Fruit fly (Drosophila melanogaster): Measurements from ENCODE around the gene CG7299.

CG7299 gene

dm6 chr2L:10665603-10666002 is 18.6 kb downstream of the CG7299 start (continued):
- peak; percentile 54 for TF ChIP-seq topi (GFP tag; optimal IDR thresholded peaks at IDR 0.05)
- peak; percentile 46 to 61 for TF ChIP-seq salr (GFP tag; optimal IDR thresholded peaks at IDR 0.05)
- peak; percentile 70 for TF ChIP-seq CG8319 (GFP tag; optimal IDR thresholded peaks at IDR 0.05)
- peak; percentile 80 for TF ChIP-seq acj6 (GFP tag; optimal IDR thresholded peaks at IDR 0.05)
- peak; percentile 85 for TF ChIP-seq CG8119 (GFP tag; IDR thresholded peaks at IDR 0.05)
- TF ChIP-seq CG34406 (GFP tag; optimal IDR thresholded peaks at IDR 0.05), result peak; percentile 71
- TF ChIP-seq Ets21C (GFP tag; optimal IDR thresholded peaks at IDR 0.05), result peak; percentile 9
- TF ChIP-seq dsx (GFP tag; optimal IDR thresholded peaks at IDR 0.05; ENCODE audit: poor library complexity, severe bottlenecking), result peak; percentile 61
- TF ChIP-seq CG9139 (GFP tag; optimal IDR thresholded peaks at IDR 0.05), result peak; percentile 15
- TF ChIP-seq Ets96B (tag; optimal IDR thresholded peaks at IDR 0.05), result peak; percentile 70

dm6 chr2L:10661490-10662240 is 22.5 kb downstream of the CG7299 start, which contains the start of gene CG31871:
Gene CG31871, plus strand, starts transcription at chr2L:10662081.
- TF ChIP-seq Met (GFP tag; optimal IDR thresholded peaks at IDR 0.05) (peak; percentile 8), esn (GFP tag; optimal IDR thresholded peaks at IDR 0.05) (peak; percentile 2), CG8632 (GFP tag; optimal IDR thresholded peaks at IDR 0.05) (peak; percentile 41), Gug (GFP tag; IDR thresholded peaks at IDR 0.05) (peak; percentile 85), CG16779 (tag; optimal IDR thresholded peaks at IDR 0.05) (peak; percentile 17), Sox102F (GFP tag; optimal IDR thresholded peaks at IDR 0.05) (no peak), OdsH (GFP tag; optimal IDR thresholded peaks at IDR 0.05) (peak; percentile 72), CG11762 (GFP tag; optimal IDR thresholded peaks at IDR 0.05; ENCODE audit: insufficient read depth) (peak; percentile 42), pdm3 (GFP tag; optimal IDR thresholded peaks at IDR 0.05) (peak; percentile 61), CG15336 (GFP tag; IDR thresholded peaks at IDR 0.05) (peak; percentile 93), CG3919 (GFP tag; optimal IDR thresholded peaks at IDR 0.05) (peak; percentile 76), CG6854 (GFP tag; optimal IDR thresholded peaks at IDR 0.05) (no peak), CG4318 (GFP tag; optimal IDR thresholded peaks at IDR 0.05) (peak; percentile 88), topi (GFP tag; optimal IDR thresholded peaks at IDR 0.05) (no peak), Lpt (GFP tag; optimal IDR thresholded peaks at IDR 0.05) (peak; percentile 89), eg (GFP tag; IDR thresholded peaks at IDR 0.05) (peak; percentile 93), CG7368 (GFP tag; optimal IDR thresholded peaks at IDR 0.05) (peak; percentile 50), cyc (GFP tag; optimal IDR thresholded peaks at IDR 0.05) (no peak), Hr39 (GFP tag; optimal IDR thresholded peaks at IDR 0.05) (no peak), dac (GFP tag; optimal IDR thresholded peaks at IDR 0.05) (peak; percentile 63), Hr38 (GFP tag; optimal IDR thresholded peaks at IDR 0.05) (no peak), net (GFP tag; optimal IDR thresholded peaks at IDR 0.05) (peak; percentile 76), Hr4 (GFP tag; optimal IDR thresholded peaks at IDR 0.05) (peak; percentile 82), CG8119 (GFP tag; IDR thresholded peaks at IDR 0.05) (peak; percentile 96), CG9139 (GFP tag; optimal IDR thresholded peaks at IDR 0.05) (no peak), dsx (GFP tag; optimal IDR thresholded peaks at IDR 0.05; ENCODE audit: poor library complexity, severe bottlenecking) (peak; percentile 58), CG11902 (GFP tag; optimal IDR thresholded peaks at IDR 0.05) (no peak), CG6276 (GFP tag; optimal IDR thresholded peaks at IDR 0.05) (peak; percentile 91), salr (GFP tag; optimal IDR thresholded peaks at IDR 0.05) (peak in 1 of 2 experiments; percentile 89), CG32006 (GFP tag; optimal IDR thresholded peaks at IDR 0.05) (peak; percentile 94), CG31627 (GFP tag; optimal IDR thresholded peaks at IDR 0.05) (no peak), svp (GFP tag) (peak; percentile 40), acj6 (GFP tag; optimal IDR thresholded peaks at IDR 0.05) (peak; percentile 69), CG10669 (GFP tag; optimal IDR thresholded peaks at IDR 0.05) (peak; percentile 47), spab (GFP tag; optimal IDR thresholded peaks at IDR 0.05) (peak; percentile 61), Eip93F (GFP tag; optimal IDR thresholded peaks at IDR 0.05) (no peak), CG6792 (GFP tag; optimal IDR thresholded peaks at IDR 0.05) (peak; percentile 25), fkh (GFP tag; optimal IDR thresholded peaks at IDR 0.05) (peak; percentile 28), Smox (GFP tag; optimal IDR thresholded peaks at IDR 0.05) (no peak), CG11294 (GFP tag; IDR thresholded peaks at IDR 0.05) (peak; percentile 70), CG3032 (tag; optimal IDR thresholded peaks at IDR 0.05) (peak; percentile 73), CG34406 (GFP tag; optimal IDR thresholded peaks at IDR 0.05) (peak; percentile 43), CG1621 (tag; optimal IDR thresholded peaks at IDR 0.05) (peak; percentile 29), CG6163 (GFP tag; IDR thresholded peaks at IDR 0.05) (peak; percentile 70)
